Fruit fly (Drosophila melanogaster) S2 (cell line): ENCODE results near the gene Sgs5.

Experiments
- CG8478 ChIP-seq: fragments of >200 bp; optimal IDR thresholded peaks from 2 replicates; lab custom pipeline; 2018
- CTCF ChIP-seq, 2 experiments: fragments of >200 bp; optimal IDR thresholded peaks; 2 replicates each; lab custom pipeline; 2018

dm6 chr3R:17605872-17606271 lies 10.7 kb downstream of the Sgs5 start, which contains the start of gene sll:
- no peak for TF ChIP-seq CTCF (optimal IDR thresholded peaks at IDR 0.05; lab: Kevin White, UChicago)
- no peak for TF ChIP-seq CG8478 (lab: Kevin White, UChicago)
